Worm (Caenorhabditis elegans): Measurements from ENCODE around the gene sra-9.
A peak's percentile ranks its signal among the peaks of the same experiment; 100 is the strongest.

Gene sra-9

ce11 chrII:9566045-9566444 lies 33.9 kb downstream of the sra-9 start (continued):
- TF ChIP-seq ceh-34 (tag; optimal IDR thresholded peaks at IDR 0.05) (peak; percentile 80), rnt-1 (tag; optimal IDR thresholded peaks at IDR 0.05) (peak; percentile 63), syd-9 (tag; optimal IDR thresholded peaks at IDR 0.05) (peak; percentile 86), hlh-13 (GFP tag; optimal IDR thresholded peaks at IDR 0.05) (peak; percentile 73), gmeb-2 (tag; optimal IDR thresholded peaks at IDR 0.05) (peak; percentile 81), pag-3 (tag; optimal IDR thresholded peaks at IDR 0.05; ENCODE audit: borderline replicate concordance) (peak; percentile 68), nhr-232 (tag; optimal IDR thresholded peaks at IDR 0.05) (peak; percentile 89), lim-6 (tag; optimal IDR thresholded peaks at IDR 0.05) (peak; percentile 16), ceh-45 (GFP tag; IDR thresholded peaks at IDR 0.05) (peak; percentile 83), C38D4.7 (GFP tag; optimal IDR thresholded peaks at IDR 0.05) (peak; percentile 84), T23F11.4 (GFP tag; optimal IDR thresholded peaks at IDR 0.05) (peak; percentile 80), hlh-6 (tag; optimal IDR thresholded peaks at IDR 0.05) (peak; percentile 93), nfya-1 (tag; optimal IDR thresholded peaks at IDR 0.05) (peak; percentile 53), ceh-48 (tag; optimal IDR thresholded peaks at IDR 0.05) (peak; percentile 73), fax-1 (tag; optimal IDR thresholded peaks at IDR 0.05) (peak; percentile 67), ahr-1 (tag; optimal IDR thresholded peaks at IDR 0.05) (peak; percentile 67), ceh-2 (tag; optimal IDR thresholded peaks at IDR 0.05) (peak; percentile 60), sox-4 (tag; optimal IDR thresholded peaks at IDR 0.05) (peak; percentile 89), ceh-19 (GFP tag; optimal IDR thresholded peaks at IDR 0.05) (peak; percentile 91), tbx-2 (tag; optimal IDR thresholded peaks at IDR 0.05) (peak; percentile 67), pha-2 (tag; optimal IDR thresholded peaks at IDR 0.05) (peak; percentile 75), zip-5 (tag; optimal IDR thresholded peaks at IDR 0.05) (peak; percentile 65), nhr-11 (tag; optimal IDR thresholded peaks at IDR 0.05) (no peak), fkh-10 (GFP tag; optimal IDR thresholded peaks at IDR 0.05) (no peak), ceh-22 (tag; optimal IDR thresholded peaks at IDR 0.05) (no peak), odd-2 (tag; optimal IDR thresholded peaks at IDR 0.05) (no peak), ttx-3 (tag; optimal IDR thresholded peaks at IDR 0.05) (peak; percentile 89)

ce11 chrII:9573412-9573811 lies 41.3 kb downstream of the sra-9 start:
- peak; percentile 20 for TF ChIP-seq nfya-1 (tag; optimal IDR thresholded peaks at IDR 0.05)
- TF ChIP-seq ceh-31 (tag; optimal IDR thresholded peaks at IDR 0.05), result peak; percentile 7
- no peak for TF ChIP-seq che-1 (tag; optimal IDR thresholded peaks at IDR 0.05)
- TF ChIP-seq sox-2 (GFP tag; IDR thresholded peaks at IDR 0.05), result no peak

ce11 chrII:9574406-9574805 lies 42.3 kb downstream of the sra-9 start:
- TF ChIP-seq ceh-2 (tag; optimal IDR thresholded peaks at IDR 0.05) (no peak), eyg-1 (tag; optimal IDR thresholded peaks at IDR 0.05) (no peak), ceh-31 (tag; optimal IDR thresholded peaks at IDR 0.05) (peak; percentile 90), odd-2 (tag; optimal IDR thresholded peaks at IDR 0.05) (no peak), ceh-19 (GFP tag; optimal IDR thresholded peaks at IDR 0.05) (no peak), Y22D7AL.16 (tag; optimal IDR thresholded peaks at IDR 0.05) (no peak), dmd-4 (tag; optimal IDR thresholded peaks at IDR 0.05; ENCODE audit: borderline replicate concordance) (no peak), pros-1 (tag; optimal IDR thresholded peaks at IDR 0.05) (peak; percentile 81), pax-1 (tag; optimal IDR thresholded peaks at IDR 0.05) (no peak), fkh-10 (GFP tag; optimal IDR thresholded peaks at IDR 0.05) (no peak), unc-55 (GFP tag; optimal IDR thresholded peaks at IDR 0.05) (no peak), ceh-45 (GFP tag; IDR thresholded peaks at IDR 0.05) (no peak), ref-2 (tag; optimal IDR thresholded peaks at IDR 0.05) (peak; percentile 60), ceh-9 (tag; optimal IDR thresholded peaks at IDR 0.05) (no peak), unc-3 (GFP tag; conservative IDR thresholded peaks at IDR 0.05) (no peak), unc-3 (tag; optimal IDR thresholded peaks at IDR 0.05) (no peak), ceh-34 (tag; optimal IDR thresholded peaks at IDR 0.05) (no peak), nfya-1 (tag; optimal IDR thresholded peaks at IDR 0.05) (peak; percentile 13), ceh-6 (GFP tag; optimal IDR thresholded peaks at IDR 0.05) (no peak), fax-1 (tag; optimal IDR thresholded peaks at IDR 0.05) (no peak), tbx-2 (tag; optimal IDR thresholded peaks at IDR 0.05) (peak; percentile 8), sox-4 (tag; optimal IDR thresholded peaks at IDR 0.05) (no peak), sox-2 (GFP tag; IDR thresholded peaks at IDR 0.05) (peak; percentile 81), ceh-22 (tag; optimal IDR thresholded peaks at IDR 0.05) (no peak), C38D4.7 (GFP tag; optimal IDR thresholded peaks at IDR 0.05) (no peak), sdc-2 (tag; optimal IDR thresholded peaks at IDR 0.05) (no peak), mec-3 (tag; optimal IDR thresholded peaks at IDR 0.05; ENCODE audit: borderline replicate concordance) (no peak), T23F11.4 (GFP tag; optimal IDR thresholded peaks at IDR 0.05) (no peak), tbx-7 (tag; optimal IDR thresholded peaks at IDR 0.05) (no peak)

All from whole organism, late embryonic.